Worm (Caenorhabditis elegans) whole organism, young adult: ENCODE data around the gene srw-90.

ENCODE experiments used
- B0019.2 ChIP-seq: fragments of 200-800 bp; sonication (Bioruptor generic); conservative IDR thresholded peaks from 2 replicates; pipeline ENCODE4 v1.3.6; 2022; ENCODE audit warnings: missing genetic modification reagents, missing genetic modification characterization, missing compliant biosample characterization
- F37B4.10 ChIP-seq: fragments of 200-800 bp; sonication (Bioruptor generic); IDR thresholded peaks from 2 replicates; pipeline ENCODE4 v1.3.6; 2022; ENCODE audit warnings: missing genetic modification characterization, missing compliant biosample characterization
- ama-1 ChIP-seq, 3 experiments: fragments of 150-350 bp in 1 of 3; sonication (generic microtip) in 2 of 3; optimal IDR thresholded peaks; 2 replicates each; lab custom pipeline; 2014 to 2018; ENCODE audit warnings: missing biosample characterization in 2 of 3, missing genetic modification characterization in 2 of 3, missing genetic modification reagents in 2 of 3
- ccch-3 ChIP-seq: fragments of 200-800 bp; sonication (Bioruptor generic); optimal IDR thresholded peaks from 2 replicates; lab custom pipeline; 2018; ENCODE audit warnings: mild to moderate bottlenecking, missing genetic modification characterization, missing compliant biosample characterization
- madf-8 ChIP-seq: fragments of 200-800 bp; sonication (Bioruptor generic); conservative IDR thresholded peaks from 2 replicates; pipeline ENCODE4 v1.3.6; 2022; ENCODE audit warnings: missing genetic modification reagents, missing genetic modification characterization, missing compliant biosample characterization
- mcd-1 ChIP-seq: fragments of 200-800 bp; sonication (Bioruptor generic); IDR thresholded peaks from 2 replicates; pipeline ENCODE4 v1.3.6; 2022; ENCODE audit warnings: missing genetic modification reagents, missing genetic modification characterization, missing compliant biosample characterization
- pha-4 ChIP-seq: fragments of 150-350 bp; sonication (generic microtip); optimal IDR thresholded peaks from 2 replicates; lab custom pipeline; 2014; ENCODE audit warnings: missing biosample characterization, missing genetic modification reagents, missing genetic modification characterization
- rec-8 ChIP-seq, 2 experiments: sonication (generic microtip); optimal IDR thresholded peaks; 2 replicates each; lab custom pipeline; 2016; ENCODE audit warnings: mild to moderate bottlenecking in 2 of 2, missing genetic modification characterization in 2 of 2, missing genetic modification reagents in 2 of 2, missing genotype in 2 of 2, missing biosample characterization in 1 of 2, missing compliant biosample characterization in 1 of 2, moderate library complexity in 1 of 2

ce11 chrV:1685328-1685727, 16.5 kb upstream of the srw-90 start, which contains the start of gene srh-5:
- TF ChIP-seq B0019.2: no peak
- TF ChIP-seq madf-8 (GFP tag; lab: Robert Waterston, UW): no peak
- no peak for TF ChIP-seq ama-1 (optimal IDR thresholded peaks at IDR 0.05; lab: Kevin White, UChicago)
- TF ChIP-seq ama-1 (GFP tag; optimal IDR thresholded peaks at IDR 0.05; lab: Kevin White, UChicago): no peak
- TF ChIP-seq rec-8 (tag; optimal IDR thresholded peaks at IDR 0.05; lab: Kevin White, UChicago): no peak
- TF ChIP-seq pha-4: no peak
- no peak for TF ChIP-seq ccch-3 (GFP tag; lab: Kevin White, UChicago)
- no peak for TF ChIP-seq mcd-1 (GFP tag; lab: Robert Waterston, UW)
- no peak for TF ChIP-seq F37B4.10
